Fruit fly (Drosophila melanogaster) whole organism, wandering third instar larva: Measurements from ENCODE around the gene CG14892.

Source experiments
- CG32264 ChIP-seq: fragments of 200-800 bp; sonication (Bioruptor generic); optimal IDR thresholded peaks from 2 replicates; lab custom pipeline; 2016; ENCODE audit warnings: missing biosample characterization, missing genetic modification characterization
- CG9705 ChIP-seq: fragments of 200-800 bp; sonication (Bioruptor generic); optimal IDR thresholded peaks from 2 replicates; lab custom pipeline; 2018; ENCODE audit warnings: missing biosample characterization, mild to moderate bottlenecking, missing genetic modification characterization
- CrebA ChIP-seq: fragments of 200-800 bp; sonication (Bioruptor generic); optimal IDR thresholded peaks from 2 replicates; lab custom pipeline; 2016; ENCODE audit warnings: missing biosample characterization, mild to moderate bottlenecking, missing genetic modification characterization, borderline replicate concordance
- Dfd ChIP-seq: fragments of >200 bp; optimal IDR thresholded peaks from 2 replicates; lab custom pipeline; 2017; ENCODE audit warnings: missing biosample characterization, missing genetic modification characterization
- HLH106 ChIP-seq: fragments of 200-800 bp; optimal IDR thresholded peaks from 3 replicates; lab custom pipeline; 2019; ENCODE audit warnings: missing biosample characterization, mild to moderate bottlenecking, missing genetic modification characterization, moderate library complexity
- Hnf4 ChIP-seq: fragments of 200-800 bp; sonication (Bioruptor generic); optimal IDR thresholded peaks from 2 replicates; lab custom pipeline; 2016; ENCODE audit warnings: missing biosample characterization, mild to moderate bottlenecking, missing genetic modification characterization
- Mio ChIP-seq: sonication (Bioruptor generic); optimal IDR thresholded peaks from 2 replicates; lab custom pipeline; 2016; ENCODE audit warnings: missing biosample characterization, missing genetic modification characterization
- Myc ChIP-seq: fragments of >200 bp; optimal IDR thresholded peaks from 2 replicates; lab custom pipeline; 2017
- N ChIP-seq: fragments of >200 bp; optimal IDR thresholded peaks from 2 replicates; lab custom pipeline; 2018; ENCODE audit warnings: missing biosample characterization, missing external identifiers, missing genetic modification characterization
- Vsx2 ChIP-seq: fragments of 200-300, 225-300 bp; sonication (Bioruptor generic); optimal IDR thresholded peaks from 2 replicates; lab custom pipeline; 2018; ENCODE audit warnings: missing biosample characterization, missing genetic modification characterization; ENCODE audit not compliant: partially characterized antibody
- fru ChIP-seq: fragments of 200-800 bp; sonication (Bioruptor generic); optimal IDR thresholded peaks from 3 replicates; lab custom pipeline; 2016; ENCODE audit warnings: missing biosample characterization, mild to moderate bottlenecking, missing genetic modification characterization
- h ChIP-seq: fragments of 200-800 bp; sonication (Bioruptor generic); optimal IDR thresholded peaks from 3 replicates; lab custom pipeline; 2016; ENCODE audit warnings: missing biosample characterization, mild to moderate bottlenecking, missing genetic modification characterization
- pan ChIP-seq: fragments of >200 bp; optimal IDR thresholded peaks from 2 replicates; lab custom pipeline; 2017
- psq ChIP-seq: fragments of 200-800 bp; sonication (Bioruptor generic); optimal IDR thresholded peaks from 3 replicates; lab custom pipeline; 2017; ENCODE audit warnings: missing biosample characterization, mild to moderate bottlenecking, missing genetic modification characterization, moderate library complexity

- TF ChIP-seq HLH106 = no peak
- no peak for TF ChIP-seq CG32264 (GFP tag; lab: Kevin White, UChicago)
- TF ChIP-seq CrebA = no peak
- TF ChIP-seq Myc (lab: Kevin White, UChicago) = no peak
- no peak for TF ChIP-seq N (GFP tag; lab: Kevin White, UChicago)
- TF ChIP-seq fru = no peak
- TF ChIP-seq Mio (GFP tag; lab: Kevin White, UChicago) = no peak
- no peak for TF ChIP-seq h (GFP tag; lab: Kevin White, UChicago)
- TF ChIP-seq psq (GFP tag; lab: Kevin White, UChicago) = no peak
- TF ChIP-seq CG9705 = no peak
- TF ChIP-seq pan (lab: Kevin White, UChicago) = no peak
- no peak for TF ChIP-seq Dfd
- TF ChIP-seq Vsx2 = no peak
- no peak for TF ChIP-seq Hnf4 (GFP tag; lab: Kevin White, UChicago)
Measured at dm6 chr3R:16605929-16606328, 11.7 kb downstream of the CG14892 start.
